Worm (Caenorhabditis elegans) whole organism, L4 larva: ENCODE measurements around the gene C49C8.8.

Experiments
- Y48G9A.11 ChIP-seq: fragments of 200-800 bp; sonication (Bioruptor generic); IDR thresholded peaks from 2 replicates; pipeline ENCODE4 v1.3.6; 2022; ENCODE audit warnings: missing genetic modification reagents, missing genetic modification characterization, missing compliant biosample characterization
- ama-1 ChIP-seq: fragments of 150-350 bp; optimal IDR thresholded peaks from 2 replicates; lab custom pipeline; 2014; ENCODE audit warnings: inconsistent platforms, mixed read lengths
- hlh-30 ChIP-seq: sonication (generic microtip); optimal IDR thresholded peaks from 2 replicates; lab custom pipeline; 2017; ENCODE audit warnings: antibody characterized with exemption, mild to moderate bottlenecking, missing genetic modification characterization, missing compliant biosample characterization; ENCODE audit not compliant: insufficient read depth
- lin-13 ChIP-seq: fragments of 150-350 bp; optimal IDR thresholded peaks from 2 replicates; lab custom pipeline; 2014; ENCODE audit warnings: missing biosample characterization, missing genetic modification reagents, missing genetic modification characterization
- skn-1 ChIP-seq: fragments of 150-350 bp; optimal IDR thresholded peaks from 2 replicates; lab custom pipeline; 2014; ENCODE audit warnings: missing biosample characterization, missing genetic modification characterization
- unc-130 ChIP-seq: sonication (generic microtip); optimal IDR thresholded peaks from 2 replicates; lab custom pipeline; 2016; ENCODE audit warnings: missing genetic modification reagents, missing genetic modification characterization, missing compliant biosample characterization
- unc-62 ChIP-seq, 3 experiments: fragments of 150-350 bp in 1 of 3; sonication (generic microtip); optimal IDR thresholded peaks in 2 of 3; peaks in 1 of 3; 1 replicate in 1 of 3; 2 replicates in 2 of 3; lab custom pipeline; 2014 to 2017; ENCODE audit warnings: missing biosample characterization in 3 of 3, missing genetic modification characterization in 3 of 3, missing genetic modification reagents in 3 of 3, missing genotype in 1 of 3

DNA sequence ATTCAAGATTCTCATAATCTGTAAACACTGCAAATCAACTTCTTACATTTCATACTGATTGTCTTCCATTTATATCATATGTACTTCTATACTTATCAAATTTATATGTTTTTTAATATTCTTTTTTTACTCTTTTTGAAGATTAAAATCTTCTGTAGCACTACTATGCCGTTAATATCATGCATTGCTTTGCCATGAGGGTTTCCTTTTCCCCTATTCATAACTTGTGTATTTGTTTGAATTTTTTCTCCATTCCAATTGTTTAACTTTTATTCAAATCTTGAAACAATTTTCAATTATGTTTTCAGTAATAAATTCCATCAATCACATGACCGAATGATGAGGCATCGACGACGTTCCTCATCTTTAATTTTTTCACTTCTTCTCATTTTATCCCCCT lies 16.7 kb downstream of the C49C8.8 start, which contains the start of gene cdh-5:
- no peak for TF ChIP-seq ama-1 (lab: Kevin White, UChicago)
- TF ChIP-seq hlh-30 (tag; lab: Kevin White, UChicago), result no peak
- TF ChIP-seq skn-1, result no peak
- TF ChIP-seq unc-62 (GFP tag; optimal IDR thresholded peaks at IDR 0.05 in 1 of 2; lab: Kevin White, UChicago), result no peak
- TF ChIP-seq unc-62 (tag; optimal IDR thresholded peaks at IDR 0.05; lab: Kevin White, UChicago), result no peak
- TF ChIP-seq Y48G9A.11 (GFP tag; lab: Robert Waterston, UW), result no peak
- TF ChIP-seq unc-130 (GFP tag; lab: Kevin White, UChicago), result no peak
- no peak for TF ChIP-seq lin-13 (GFP tag; lab: Kevin White, UChicago)
